Worm (Caenorhabditis elegans): ENCODE data around the gene adr-2.

- TF ChIP-seq hnd-1 (tag; optimal IDR thresholded peaks at IDR 0.05) (no peak), ceh-13 (GFP tag; optimal IDR thresholded peaks at IDR 0.05) (no peak)
Observed at ce11 chrIII:7242988-7243387, 10.3 kb upstream of the adr-2 start, which contains the start of gene osm-10.

Measured in whole organism, early embryonic.